Fruit fly (Drosophila melanogaster): ENCODE data around the gene CG18131.

DNA sequence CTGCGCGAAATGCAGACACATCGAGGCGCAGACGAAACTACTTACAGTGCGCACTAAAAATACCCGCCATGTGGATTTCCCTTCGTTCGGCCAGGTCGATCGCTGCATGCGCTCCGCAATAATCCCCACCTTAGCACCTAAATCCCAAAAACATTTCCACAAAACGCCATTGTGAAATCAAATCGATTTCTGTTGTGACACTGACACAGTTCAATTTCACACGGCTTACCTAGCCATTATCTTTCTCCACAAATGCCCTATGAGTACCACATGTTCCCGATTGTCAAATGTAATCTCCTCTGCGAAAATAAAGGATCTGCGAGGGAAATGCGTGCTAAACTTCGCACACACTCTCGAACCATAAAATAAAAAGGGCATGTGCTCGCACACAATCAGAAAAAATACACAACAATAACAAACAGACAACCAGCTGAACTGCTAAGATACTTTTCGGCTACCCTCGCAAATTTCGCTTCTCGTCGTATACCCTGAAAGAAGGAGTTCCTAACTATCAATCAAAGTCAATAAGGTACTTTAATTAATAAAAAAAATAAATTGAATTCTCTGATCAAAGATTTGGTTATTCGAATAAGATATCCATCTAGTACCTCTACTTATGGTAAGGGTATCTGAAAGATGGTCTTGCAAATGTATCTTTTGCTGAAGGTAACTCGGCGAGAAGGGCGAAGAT is 14.3 kb downstream of the CG18131 start:
- no peak for TF ChIP-seq toe (GFP tag; optimal IDR thresholded peaks at IDR 0.05)
- TF ChIP-seq CG5204 (GFP tag; optimal IDR thresholded peaks at IDR 0.05), result no peak
- TF ChIP-seq ovo (GFP tag; optimal IDR thresholded peaks at IDR 0.05), result no peak
- TF ChIP-seq kay (GFP tag; ENCODE audit: borderline replicate concordance), result no peak
- TF ChIP-seq CG14711 (tag; optimal IDR thresholded peaks at IDR 0.05), result no peak
- TF ChIP-seq tj (GFP tag; optimal IDR thresholded peaks at IDR 0.05), result no peak
- no peak for TF ChIP-seq cic (GFP tag; optimal IDR thresholded peaks at IDR 0.05)
- TF ChIP-seq CG33017 (tag; optimal IDR thresholded peaks at IDR 0.05), result no peak
- TF ChIP-seq Clk (GFP tag; optimal IDR thresholded peaks at IDR 0.05), result no peak
- no peak for TF ChIP-seq CG7045 (GFP tag; optimal IDR thresholded peaks at IDR 0.05)
- TF ChIP-seq CG11617 (GFP tag; optimal IDR thresholded peaks at IDR 0.05), result no peak

Data from whole organism, adult.